Worm (Caenorhabditis elegans) whole organism, L2 larva: ENCODE measurements around the gene srsx-33.

Experiments used
- C34F6.9 ChIP-seq: fragments of 150-350 bp; optimal IDR thresholded peaks from 2 replicates; lab custom pipeline; 2014; ENCODE audit warnings: missing biosample characterization, missing genetic modification characterization
- F13H6.1 ChIP-seq: sonication (generic microtip); optimal IDR thresholded peaks from 2 replicates; lab custom pipeline; 2016; ENCODE audit warnings: missing genetic modification characterization, missing compliant biosample characterization
- R02D3.7 ChIP-seq: fragments of 150-350 bp; optimal IDR thresholded peaks from 2 replicates; lab custom pipeline; 2014; ENCODE audit warnings: missing biosample characterization, missing genetic modification characterization
- Y55F3AM.14 ChIP-seq: fragments of 200-800 bp; sonication (Bioruptor generic); optimal IDR thresholded peaks from 2 replicates; lab custom pipeline; 2018; ENCODE audit warnings: mild to moderate bottlenecking, missing genetic modification characterization, missing compliant biosample characterization
- ZK546.5 ChIP-seq: sonication (generic microtip); optimal IDR thresholded peaks from 2 replicates; lab custom pipeline; 2017; ENCODE audit warnings: missing biosample characterization, missing genetic modification characterization
- aly-2 ChIP-seq: fragments of 150-350 bp; optimal IDR thresholded peaks from 2 replicates; lab custom pipeline; 2014; ENCODE audit warnings: missing biosample characterization, missing genetic modification characterization
- ama-1 ChIP-seq: fragments of 150-350 bp; optimal IDR thresholded peaks from 2 replicates; lab custom pipeline; 2018; ENCODE audit warnings: inconsistent platforms
- blmp-1 ChIP-seq: sonication (generic microtip); optimal IDR thresholded peaks from 2 replicates; lab custom pipeline; 2017; ENCODE audit warnings: missing genetic modification characterization, mild to moderate bottlenecking, missing compliant biosample characterization, antibody characterized with exemption, moderate library complexity; ENCODE audit not compliant: insufficient read depth
- ceh-16 ChIP-seq: fragments of 150-350 bp; optimal IDR thresholded peaks from 2 replicates; lab custom pipeline; 2014; ENCODE audit warnings: missing biosample characterization, missing genetic modification characterization
- ceh-82 ChIP-seq: fragments of 150-350 bp; optimal IDR thresholded peaks from 2 replicates; lab custom pipeline; 2014; ENCODE audit warnings: missing biosample characterization, missing genetic modification characterization
- dmd-4 ChIP-seq: sonication (generic microtip); optimal IDR thresholded peaks from 2 replicates; lab custom pipeline; 2017; ENCODE audit warnings: missing biosample characterization, missing genetic modification characterization
- egl-27 ChIP-seq: sonication (generic microtip); optimal IDR thresholded peaks from 3 replicates; lab custom pipeline; 2017; ENCODE audit warnings: missing biosample characterization, missing genetic modification reagents, missing genetic modification characterization
- elt-1 ChIP-seq: fragments of 150-350 bp; optimal IDR thresholded peaks from 2 replicates; lab custom pipeline; 2014; ENCODE audit warnings: missing biosample characterization, missing genetic modification characterization
- elt-3 ChIP-seq: sonication (generic microtip); optimal IDR thresholded peaks from 2 replicates; lab custom pipeline; 2017; ENCODE audit warnings: missing biosample characterization, missing genetic modification characterization
- gmeb-1 ChIP-seq: fragments of 150-350 bp; optimal IDR thresholded peaks from 2 replicates; lab custom pipeline; 2014; ENCODE audit warnings: missing biosample characterization, missing genetic modification characterization
- lin-11 ChIP-seq: fragments of 150-350 bp; sonication (generic microtip); optimal IDR thresholded peaks from 2 replicates; lab custom pipeline; 2014; ENCODE audit warnings: missing biosample characterization, missing genetic modification characterization, inconsistent platforms, mixed read lengths
- lin-13 ChIP-seq: fragments of 150-350 bp; optimal IDR thresholded peaks from 2 replicates; lab custom pipeline; 2014; ENCODE audit warnings: missing biosample characterization, missing genetic modification reagents, missing genetic modification characterization
- lsy-2 ChIP-seq, 2 experiments: fragments of 150-350 bp in 1 of 2; sonication (generic microtip) in 1 of 2; optimal IDR thresholded peaks; 2 replicates each; lab custom pipeline; 2014 to 2017; ENCODE audit warnings: missing biosample characterization in 2 of 2, missing genetic modification characterization in 2 of 2
- nhr-11 ChIP-seq: fragments of 150-350 bp; optimal IDR thresholded peaks from 2 replicates; lab custom pipeline; 2014; ENCODE audit warnings: missing biosample characterization, missing genetic modification characterization
- nhr-12 ChIP-seq: fragments of 150-350 bp; optimal IDR thresholded peaks from 2 replicates; lab custom pipeline; 2014; ENCODE audit warnings: missing biosample characterization, missing genetic modification characterization
- nhr-129 ChIP-seq: fragments of 150-350 bp; optimal IDR thresholded peaks from 2 replicates; lab custom pipeline; 2014; ENCODE audit warnings: missing biosample characterization, missing genetic modification characterization
- nhr-21 ChIP-seq: fragments of 150-350 bp; optimal IDR thresholded peaks from 2 replicates; lab custom pipeline; 2014; ENCODE audit warnings: missing biosample characterization, missing genetic modification characterization
- nhr-237 ChIP-seq: fragments of 150-350 bp; optimal IDR thresholded peaks from 2 replicates; lab custom pipeline; 2014; ENCODE audit warnings: missing biosample characterization, missing genetic modification characterization
- nhr-6 ChIP-seq: fragments of 150-350 bp; optimal IDR thresholded peaks from 2 replicates; lab custom pipeline; 2014; ENCODE audit warnings: missing biosample characterization, missing genetic modification characterization
- peb-1 ChIP-seq: fragments of 150-350 bp; optimal IDR thresholded peaks from 2 replicates; lab custom pipeline; 2014; ENCODE audit warnings: missing biosample characterization, missing genetic modification characterization
- sem-4 ChIP-seq: fragments of 150-350 bp; optimal IDR thresholded peaks from 2 replicates; lab custom pipeline; 2014; ENCODE audit warnings: missing biosample characterization, missing genetic modification reagents, missing genetic modification characterization
- skn-1 ChIP-seq: sonication (generic microtip); optimal IDR thresholded peaks from 2 replicates; lab custom pipeline; 2017; ENCODE audit warnings: missing biosample characterization, missing genetic modification characterization
- sma-3 ChIP-seq: sonication (generic microtip); optimal IDR thresholded peaks from 2 replicates; lab custom pipeline; 2016; ENCODE audit warnings: missing genetic modification reagents, missing genetic modification characterization, missing compliant biosample characterization
- sma-9 ChIP-seq, 2 experiments: fragments of 150-350 bp in 1 of 2; sonication (generic microtip) in 1 of 2; optimal IDR thresholded peaks; 2 replicates each; lab custom pipeline; 2014 to 2016; ENCODE audit warnings: missing genetic modification characterization in 2 of 2, mild to moderate bottlenecking in 1 of 2, missing biosample characterization in 1 of 2, missing compliant biosample characterization in 1 of 2, missing genetic modification reagents in 1 of 2, moderate library complexity in 1 of 2
- snpc-4 ChIP-seq: fragments of 150-350 bp; optimal IDR thresholded peaks from 2 replicates; lab custom pipeline; 2014; ENCODE audit warnings: missing biosample characterization, missing genetic modification characterization
- unc-39 ChIP-seq: fragments of 150-350 bp; optimal IDR thresholded peaks from 2 replicates; lab custom pipeline; 2014; ENCODE audit warnings: missing biosample characterization, missing genetic modification characterization
- unc-55 ChIP-seq: fragments of 150-350 bp; sonication (generic microtip); optimal IDR thresholded peaks from 3 replicates; lab custom pipeline; 2014; ENCODE audit warnings: missing biosample characterization, missing genetic modification reagents, missing genetic modification characterization
- zag-1 ChIP-seq: fragments of 150-350 bp; optimal IDR thresholded peaks from 2 replicates; lab custom pipeline; 2014; ENCODE audit warnings: missing biosample characterization, missing genetic modification characterization
- ztf-1 ChIP-seq: fragments of 200-800 bp; sonication (Bioruptor generic); conservative IDR thresholded peaks from 2 replicates; pipeline ENCODE4 v1.3.6; 2022; ENCODE audit warnings: missing genetic modification characterization, missing compliant biosample characterization
- ztf-11 ChIP-seq: sonication (generic microtip); optimal IDR thresholded peaks from 2 replicates; lab custom pipeline; 2017; ENCODE audit warnings: missing biosample characterization, missing genetic modification characterization
- ztf-4 ChIP-seq: fragments of 150-350 bp; optimal IDR thresholded peaks from 2 replicates; lab custom pipeline; 2014; ENCODE audit warnings: missing biosample characterization, missing genetic modification characterization

Gene srsx-33

DNA sequence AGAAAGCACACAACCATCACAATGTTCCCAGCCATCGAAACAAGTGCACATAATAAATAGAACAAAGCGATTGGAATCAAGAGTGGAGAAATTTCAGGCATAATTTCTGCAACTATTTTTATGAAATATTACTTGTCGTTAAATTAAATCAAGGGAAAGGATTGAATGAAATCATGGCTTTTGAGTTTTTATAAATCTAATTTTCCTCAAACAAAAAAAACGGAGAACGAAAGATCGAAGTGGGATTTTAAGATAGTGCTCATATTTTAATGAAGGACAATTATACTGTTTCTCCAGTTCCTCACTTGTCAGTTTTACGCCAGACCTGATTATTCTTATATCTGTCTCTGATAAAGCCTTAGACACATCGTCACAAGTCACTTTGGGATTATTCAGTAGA, at the start of gene srsx-33:
srsx-33 (minus strand) TSS at position 101 of the 400 bp plus-strand sequence.
- TF ChIP-seq nhr-129 (tag; lab: Kevin White, UChicago) = no peak
- TF ChIP-seq skn-1 (tag; lab: Kevin White, UChicago) = no peak
- TF ChIP-seq unc-55 (GFP tag; lab: Kevin White, UChicago) = no peak
- TF ChIP-seq lin-13 (GFP tag; lab: Kevin White, UChicago) = no peak
- no peak for TF ChIP-seq zag-1 (tag; lab: Kevin White, UChicago)

DNA sequence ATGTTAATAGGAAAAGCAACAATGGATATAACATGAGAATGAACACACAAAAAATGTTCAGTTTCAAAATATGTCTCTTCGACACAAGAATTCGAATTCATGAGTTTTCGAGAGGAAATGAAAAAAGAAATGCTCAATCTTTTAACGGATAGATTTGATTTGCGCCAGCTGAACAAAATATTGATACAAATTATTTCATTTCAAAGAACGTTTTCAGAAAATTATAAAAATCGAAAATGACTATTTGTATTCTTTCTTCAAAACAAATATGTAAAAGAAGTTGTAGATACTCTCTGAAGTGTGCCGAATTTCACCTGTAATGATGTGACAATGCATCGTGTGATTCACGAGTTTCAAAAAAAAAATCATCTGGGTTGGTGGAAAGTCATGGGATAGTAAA, 48.2 kb upstream of the srsx-33 start, which contains the start of gene srh-47:
srh-47 (minus strand) TSS at position 101 of the 400 bp plus-strand sequence.
- TF ChIP-seq R02D3.7 (tag; lab: Kevin White, UChicago) (no peak), sma-9 (GFP tag; optimal IDR thresholded peaks at IDR 0.05; lab: Kevin White, UChicago) (no peak), sma-9 (tag; optimal IDR thresholded peaks at IDR 0.05; lab: Kevin White, UChicago) (no peak), nhr-21 (tag; lab: Kevin White, UChicago) (no peak), unc-55 (GFP tag; lab: Kevin White, UChicago) (no peak), nhr-237 (tag; lab: Kevin White, UChicago) (no peak), skn-1 (tag; lab: Kevin White, UChicago) (no peak), F13H6.1 (tag; lab: Kevin White, UChicago) (no peak), lin-13 (GFP tag; lab: Kevin White, UChicago) (no peak), nhr-6 (tag; lab: Kevin White, UChicago) (no peak), sma-3 (no peak), snpc-4 (no peak)

DNA sequence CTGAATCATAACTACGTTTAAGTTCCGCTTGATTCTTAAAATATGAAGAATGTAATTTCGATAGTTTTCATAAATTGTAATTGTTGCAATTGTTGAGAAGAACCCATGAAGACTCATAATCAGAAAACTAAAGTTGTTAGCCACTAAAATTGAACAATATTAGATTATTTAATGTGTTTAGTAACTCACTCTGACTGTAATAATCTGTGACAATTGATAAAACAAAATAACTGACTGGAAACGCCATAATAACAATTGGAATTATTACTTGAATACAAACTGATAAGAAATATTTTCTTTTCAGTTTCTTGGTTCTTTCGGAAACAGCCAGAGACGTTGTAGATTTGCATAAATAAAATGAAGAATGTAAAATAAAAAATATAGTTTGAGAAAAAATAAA, 47.1 kb upstream of the srsx-33 start:
- TF ChIP-seq peb-1 (tag; lab: Kevin White, UChicago) (no peak), sem-4 (no peak), ZK546.5 (tag; lab: Kevin White, UChicago) (no peak), lsy-2 (tag; optimal IDR thresholded peaks at IDR 0.05; lab: Kevin White, UChicago) (no peak), ztf-1 (GFP tag; lab: Robert Waterston, UW) (no peak), unc-39 (tag; lab: Kevin White, UChicago) (no peak), Y55F3AM.14 (GFP tag; lab: Kevin White, UChicago) (no peak), lin-11 (no peak)

DNA sequence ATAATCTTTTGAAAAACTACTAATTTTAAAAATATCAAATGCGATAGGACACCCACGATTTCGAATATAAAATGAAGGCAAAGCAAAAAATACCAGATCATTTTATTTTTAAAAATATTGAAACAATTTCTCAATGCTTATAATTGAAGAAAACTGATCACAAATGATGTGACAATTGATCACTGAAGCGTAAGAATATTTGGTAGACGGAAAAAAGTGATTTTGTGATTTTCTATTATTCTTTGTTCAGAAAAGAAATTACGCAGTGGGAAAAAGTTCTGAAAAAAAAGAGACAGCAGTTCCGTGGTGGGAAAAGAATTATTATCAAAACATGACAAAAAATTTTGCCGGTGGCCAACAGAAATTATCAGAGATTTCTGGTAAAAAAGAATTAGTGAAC, 46.3 kb upstream of the srsx-33 start, which contains the start of gene T03F7.5:
T03F7.5 (minus strand) TSS at position 101 of the 400 bp plus-strand sequence.
- TF ChIP-seq aly-2 (tag; lab: Kevin White, UChicago) (no peak), C34F6.9 (tag; lab: Kevin White, UChicago) (no peak), elt-1 (tag; lab: Kevin White, UChicago) (no peak), egl-27 (tag; lab: Kevin White, UChicago) (no peak)

DNA sequence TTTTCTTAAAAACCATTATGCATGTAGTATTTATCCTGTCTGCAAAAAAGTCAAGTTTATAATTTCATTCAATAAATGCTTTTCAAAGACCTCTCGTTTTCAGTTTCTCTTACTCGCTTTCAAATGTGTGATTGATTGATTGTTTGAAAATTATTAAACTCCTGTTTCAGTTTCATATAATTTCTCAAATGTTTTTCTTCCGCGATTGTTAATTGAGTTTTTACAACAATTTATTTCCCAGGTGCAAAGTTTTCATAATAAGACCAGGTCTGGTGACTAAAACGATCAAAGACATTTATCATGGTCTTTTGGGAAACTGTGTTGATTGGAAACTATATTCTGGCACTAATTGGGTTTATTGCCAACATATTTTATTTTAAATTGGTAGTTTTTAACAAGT, 42.1 kb upstream of the srsx-33 start, which contains the start of gene T03F7.6:
T03F7.6 (plus strand) TSS at position 301 of the 400 bp plus-strand sequence.
- no peak for TF ChIP-seq ztf-1 (GFP tag; lab: Robert Waterston, UW)
- TF ChIP-seq peb-1 (tag; lab: Kevin White, UChicago) = no peak
- no peak for TF ChIP-seq ama-1 (lab: Kevin White, UChicago)
- no peak for TF ChIP-seq ztf-11 (tag; lab: Kevin White, UChicago)
- no peak for TF ChIP-seq skn-1 (tag; lab: Kevin White, UChicago)

DNA sequence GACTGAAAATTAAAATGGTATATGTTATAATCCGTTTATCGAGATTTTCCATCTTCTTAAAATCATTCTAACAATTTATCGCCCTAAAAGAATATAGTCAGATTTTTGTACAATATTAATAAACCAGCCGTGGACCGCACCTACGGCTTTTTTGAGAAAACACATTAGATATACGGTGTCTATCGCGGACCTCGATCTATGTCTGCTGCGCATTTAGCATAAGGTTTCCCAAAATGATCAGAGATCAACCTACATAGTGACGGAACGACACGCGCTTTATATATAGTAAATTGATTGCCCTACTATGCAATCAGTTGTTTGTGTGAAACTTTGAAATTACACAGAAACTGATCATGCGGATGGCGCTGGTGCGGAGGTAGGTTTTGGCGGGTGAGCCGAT, 40.4 kb upstream of the srsx-33 start:
- TF ChIP-seq egl-27 (tag; lab: Kevin White, UChicago) (no peak), ceh-16 (tag; lab: Kevin White, UChicago) (no peak), nhr-11 (tag; lab: Kevin White, UChicago) (no peak), ztf-11 (tag; lab: Kevin White, UChicago) (no peak)

DNA sequence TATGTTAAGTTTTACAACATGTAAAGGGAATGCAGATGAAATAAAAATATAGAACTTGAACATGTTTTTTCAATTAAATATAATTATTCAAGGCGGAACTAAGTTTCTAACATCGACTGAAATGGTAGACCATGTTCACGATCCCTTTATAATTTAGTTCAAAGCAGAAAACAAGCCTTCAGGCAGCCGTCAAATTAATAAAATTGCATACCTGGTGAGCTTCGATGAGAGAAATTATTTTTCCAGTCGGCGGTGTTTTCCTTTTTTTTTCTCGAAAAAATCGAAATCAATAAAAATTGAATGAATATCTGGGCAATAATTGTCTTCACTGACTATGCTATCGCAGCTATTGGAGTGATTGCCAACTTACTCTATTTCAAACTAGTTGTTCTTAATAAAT, 38.6 kb upstream of the srsx-33 start, which contains the start of gene C03E10.1:
C03E10.1 (plus strand) TSS at position 301 of the 400 bp plus-strand sequence.
- TF ChIP-seq ztf-11 (tag; lab: Kevin White, UChicago) = no peak
- TF ChIP-seq ZK546.5 (tag; lab: Kevin White, UChicago) = no peak
- no peak for TF ChIP-seq ztf-4 (tag; lab: Kevin White, UChicago)
- no peak for TF ChIP-seq nhr-12 (tag; lab: Kevin White, UChicago)
- no peak for TF ChIP-seq unc-55 (GFP tag; lab: Kevin White, UChicago)
- TF ChIP-seq gmeb-1 (tag; lab: Kevin White, UChicago) = no peak
- no peak for TF ChIP-seq blmp-1 (tag; lab: Kevin White, UChicago)
- TF ChIP-seq dmd-4 = no peak
- TF ChIP-seq nhr-6 (tag; lab: Kevin White, UChicago) = no peak
- TF ChIP-seq ceh-82 (tag; lab: Kevin White, UChicago) = no peak
- TF ChIP-seq elt-3 (tag; lab: Kevin White, UChicago) = no peak
- TF ChIP-seq, all 48 proteins: peak for 0
